Worm (Caenorhabditis elegans) whole organism, young adult: ENCODE measurements around the gene C13A10.1.

Experiments
- F52B5.7 ChIP-seq: sonication (generic microtip); optimal IDR thresholded peaks from 2 replicates; lab custom pipeline; 2016; ENCODE audit warnings: mild to moderate bottlenecking, missing genetic modification characterization, missing compliant biosample characterization
- ama-1 ChIP-seq, 3 experiments: fragments of 150-350 bp in 1 of 3; sonication (generic microtip) in 2 of 3; optimal IDR thresholded peaks; 2 replicates each; lab custom pipeline; 2014 to 2018; ENCODE audit warnings: missing biosample characterization in 2 of 3, missing genetic modification characterization in 2 of 3, missing genetic modification reagents in 2 of 3
- bed-2 ChIP-seq: fragments of 200-800 bp; sonication (Bioruptor generic); IDR thresholded peaks from 2 replicates; pipeline ENCODE4 v1.3.6; 2022; ENCODE audit warnings: missing genetic modification reagents, missing genetic modification characterization, missing compliant biosample characterization
- die-1 ChIP-seq: sonication (generic microtip); optimal IDR thresholded peaks from 2 replicates; lab custom pipeline; 2016; ENCODE audit warnings: missing genotype, mild to moderate bottlenecking, missing genetic modification characterization, missing compliant biosample characterization
- hsf-1 ChIP-seq: fragments of 200-800 bp; sonication (Bioruptor generic); IDR thresholded peaks from 2 replicates; pipeline ENCODE4 v1.3.6; 2022; ENCODE audit warnings: missing genetic modification reagents, missing genetic modification characterization, missing compliant biosample characterization

DNA sequence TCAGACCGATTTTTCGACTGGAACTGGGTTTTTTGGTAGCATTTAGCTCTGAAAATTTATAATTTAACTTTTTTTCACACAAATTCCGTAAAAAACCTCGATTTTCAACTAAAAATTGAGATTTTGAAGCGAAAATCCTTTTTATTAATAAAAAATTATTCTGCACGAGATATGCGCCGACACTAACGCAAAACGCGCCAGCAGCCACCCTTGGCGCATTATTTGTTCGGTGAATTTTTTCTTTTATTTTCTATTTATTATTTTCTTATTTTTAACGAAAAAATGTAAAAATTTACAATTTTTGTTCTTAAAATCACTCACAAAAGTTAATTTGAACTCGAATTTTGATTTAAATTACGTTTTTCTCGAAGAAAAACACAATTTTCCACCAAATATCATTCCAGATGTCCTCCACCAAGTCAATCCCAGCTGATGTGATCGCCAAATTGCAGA, 46.7 kb upstream of the C13A10.1 start, which contains the start of gene Y51H7C.7:
- TF ChIP-seq bed-2 (no peak), F52B5.7 (tag; lab: Kevin White, UChicago) (no peak), die-1 (tag; lab: Kevin White, UChicago) (no peak), ama-1 (optimal IDR thresholded peaks at IDR 0.05; lab: Kevin White, UChicago) (no peak), ama-1 (GFP tag; optimal IDR thresholded peaks at IDR 0.05; lab: Kevin White, UChicago) (no peak), hsf-1 (GFP tag; lab: Robert Waterston, UW) (no peak)
